Fruit fly (Drosophila melanogaster) whole organism, adult: Measurements from ENCODE around the gene CG32687.

ENCODE experiments used
- CG11617 ChIP-seq: fragments of 200-800 bp; sonication (Bioruptor generic); optimal IDR thresholded peaks from 2 replicates; lab custom pipeline; 2017; ENCODE audit warnings: mild to moderate bottlenecking, missing biosample characterization, missing genetic modification reagents, missing genetic modification characterization
- CG12768 ChIP-seq: fragments of 200-800 bp; sonication (Bioruptor generic); optimal IDR thresholded peaks from 2 replicates; lab custom pipeline; 2017; ENCODE audit warnings: missing biosample characterization, missing genetic modification characterization, mild to moderate bottlenecking, moderate library complexity, missing genetic modification reagents
- CG14711 ChIP-seq: fragments of 200-800 bp; sonication (Bioruptor generic); optimal IDR thresholded peaks from 2 replicates; lab custom pipeline; 2018; ENCODE audit warnings: missing biosample characterization, mild to moderate bottlenecking, missing genetic modification characterization, moderate library complexity
- CG1620 ChIP-seq: fragments of 200-800 bp; sonication (Bioruptor generic); optimal IDR thresholded peaks from 2 replicates; lab custom pipeline; 2016; ENCODE audit warnings: missing biosample characterization, missing genetic modification characterization
- CG33017 ChIP-seq: fragments of 200-800 bp; sonication (Bioruptor generic); optimal IDR thresholded peaks from 2 replicates; lab custom pipeline; 2018; ENCODE audit warnings: missing biosample characterization, mild to moderate bottlenecking, missing genetic modification characterization, moderate library complexity
- CG5204 ChIP-seq: fragments of 200-800 bp; sonication (Bioruptor generic); optimal IDR thresholded peaks from 2 replicates; lab custom pipeline; 2016; ENCODE audit warnings: missing biosample characterization, missing genetic modification characterization
- CG7045 ChIP-seq: fragments of 200-800 bp; sonication (Bioruptor generic); optimal IDR thresholded peaks from 2 replicates; lab custom pipeline; 2017; ENCODE audit warnings: missing biosample characterization, mild to moderate bottlenecking, missing genetic modification characterization
- CG7101 ChIP-seq: fragments of 200-800 bp; sonication (Bioruptor generic); optimal IDR thresholded peaks from 2 replicates; lab custom pipeline; 2018; ENCODE audit warnings: missing biosample characterization, mild to moderate bottlenecking, missing genetic modification characterization, moderate library complexity
- Clk ChIP-seq: fragments of 200-800 bp; sonication (Bioruptor generic); optimal IDR thresholded peaks from 2 replicates; lab custom pipeline; 2017; ENCODE audit warnings: missing biosample characterization, missing genetic modification characterization
- Crg-1 ChIP-seq: fragments of 200-800 bp; sonication (Bioruptor generic); optimal IDR thresholded peaks from 2 replicates; lab custom pipeline; 2016; ENCODE audit warnings: missing biosample characterization, missing genetic modification characterization
- Hr96 ChIP-seq: fragments of 200-800 bp; sonication (Bioruptor generic); optimal IDR thresholded peaks from 2 replicates; lab custom pipeline; 2016; ENCODE audit warnings: missing biosample characterization, missing genetic modification characterization
- Mnt ChIP-seq: fragments of 200-800 bp; sonication (Bioruptor generic); optimal IDR thresholded peaks from 2 replicates; lab custom pipeline; 2016; ENCODE audit warnings: missing biosample characterization, mild to moderate bottlenecking, missing genetic modification characterization
- bab1 ChIP-seq: fragments of 200-800 bp; sonication (Bioruptor generic); optimal IDR thresholded peaks from 3 replicates; lab custom pipeline; 2019; ENCODE audit warnings: missing biosample characterization, mild to moderate bottlenecking, missing genetic modification characterization, moderate library complexity
- cic ChIP-seq: fragments of 200-800 bp; sonication (Bioruptor generic); optimal IDR thresholded peaks from 2 replicates; lab custom pipeline; 2017; ENCODE audit warnings: missing biosample characterization, mild to moderate bottlenecking, missing genetic modification characterization, moderate library complexity
- cnc ChIP-seq, 2 experiments: fragments of >200 bp; optimal IDR thresholded peaks; 2 replicates each; lab custom pipeline; 2017
- kay ChIP-seq: fragments of 200-800 bp; sonication (Bioruptor generic); peaks from one replicate; lab custom pipeline; 2016; ENCODE audit warnings: missing biosample characterization, missing genetic modification characterization, borderline replicate concordance
- ovo ChIP-seq: fragments of 200-800 bp; sonication (Bioruptor generic); optimal IDR thresholded peaks from 2 replicates; lab custom pipeline; 2016; ENCODE audit warnings: missing biosample characterization, missing genetic modification characterization
- pad ChIP-seq: fragments of 200-800 bp; sonication (Bioruptor generic); optimal IDR thresholded peaks from 3 replicates; lab custom pipeline; 2017; ENCODE audit warnings: missing biosample characterization, missing genetic modification characterization, mild to moderate bottlenecking, moderate library complexity, missing genetic modification reagents
- tj ChIP-seq: fragments of 200-800 bp; sonication (Bioruptor generic); optimal IDR thresholded peaks from 3 replicates; lab custom pipeline; 2017; ENCODE audit warnings: missing biosample characterization, mild to moderate bottlenecking, missing genetic modification characterization, moderate library complexity
- toe ChIP-seq: fragments of 200-800 bp; sonication (Bioruptor generic); optimal IDR thresholded peaks from 2 replicates; lab custom pipeline; 2016; ENCODE audit warnings: missing biosample characterization, missing genetic modification characterization

CG32687 gene

dm6 chrX:10484206-10485112, 2.5 kb downstream of the CG32687 start:
- peak; percentile 32 for TF ChIP-seq Mnt
- TF ChIP-seq CG7101 (tag; lab: Kevin White, UChicago) = peak; percentile 14
- TF ChIP-seq CG7045 (GFP tag; lab: Kevin White, UChicago) = no peak
- no peak for TF ChIP-seq kay (GFP tag; lab: Kevin White, UChicago)
- no peak for TF ChIP-seq CG12768 (GFP tag; lab: Kevin White, UChicago)
- no peak for TF ChIP-seq Hr96 (GFP tag; lab: Kevin White, UChicago)
- TF ChIP-seq CG1620 (GFP tag; lab: Kevin White, UChicago) = no peak
- TF ChIP-seq Crg-1 (GFP tag; lab: Kevin White, UChicago) = no peak
- TF ChIP-seq CG14711 (tag; lab: Kevin White, UChicago) = no peak
- TF ChIP-seq pad = no peak
- no peak for TF ChIP-seq Clk (GFP tag; lab: Kevin White, UChicago)
- TF ChIP-seq cnc (optimal IDR thresholded peaks at IDR 0.05; lab: Kevin White, UChicago) = no peak
- TF ChIP-seq CG11617 (GFP tag; lab: Kevin White, UChicago) = peak; percentile 15
- TF ChIP-seq tj (GFP tag; lab: Kevin White, UChicago) = no peak
- TF ChIP-seq cic = peak; percentile 33
- no peak for TF ChIP-seq bab1 (GFP tag; lab: Kevin White, UChicago)

dm6 chrX:10478443-10479368, 8.3 kb downstream of the CG32687 start, which contains the start of the genes CG2887 and PPP4R2r:
Gene CG2887 (minus strand): TSS chrX:10478493.
Gene PPP4R2r (plus strand): TSS chrX:10478838.
- TF ChIP-seq CG14711 (tag; lab: Kevin White, UChicago) = peak; percentile 12
- no peak for TF ChIP-seq Clk (GFP tag; lab: Kevin White, UChicago)
- TF ChIP-seq CG1620 (GFP tag; lab: Kevin White, UChicago) = no peak
- TF ChIP-seq CG33017 (tag; lab: Kevin White, UChicago) = no peak
- peak; percentile 78 for TF ChIP-seq bab1 (GFP tag; lab: Kevin White, UChicago)
- no peak for TF ChIP-seq toe
- TF ChIP-seq kay (GFP tag; lab: Kevin White, UChicago) = no peak
- peak; percentile 25 for TF ChIP-seq cic
- peak; percentile 18 for TF ChIP-seq CG11617 (GFP tag; lab: Kevin White, UChicago)
- no peak for TF ChIP-seq CG7045 (GFP tag; lab: Kevin White, UChicago)
- TF ChIP-seq Hr96 (GFP tag; lab: Kevin White, UChicago) = no peak
- peak; percentile 87 for TF ChIP-seq tj (GFP tag; lab: Kevin White, UChicago)
- TF ChIP-seq Mnt = peak; percentile 38
- no peak for TF ChIP-seq CG12768 (GFP tag; lab: Kevin White, UChicago)
- TF ChIP-seq CG7101 (tag; lab: Kevin White, UChicago) = peak; percentile 41
- no peak for TF ChIP-seq CG5204 (GFP tag; lab: Kevin White, UChicago)
- peak; percentile 13 for TF ChIP-seq Crg-1 (GFP tag; lab: Kevin White, UChicago)
- no peak for TF ChIP-seq pad
- TF ChIP-seq ovo (GFP tag; lab: Kevin White, UChicago) = no peak
- no peak for TF ChIP-seq cnc (optimal IDR thresholded peaks at IDR 0.05; lab: Kevin White, UChicago)

dm6 chrX:10474625-10475024, 12.4 kb downstream of the CG32687 start, which contains the start of gene nocte:
Gene nocte (minus strand): TSS chrX:10474675.
- TF ChIP-seq CG11617 (GFP tag; lab: Kevin White, UChicago) (peak; percentile 26), Crg-1 (GFP tag; lab: Kevin White, UChicago) (peak; percentile 11), tj (GFP tag; lab: Kevin White, UChicago) (no peak), CG7101 (tag; lab: Kevin White, UChicago) (peak; percentile 4), kay (GFP tag; lab: Kevin White, UChicago) (no peak), CG5204 (GFP tag; lab: Kevin White, UChicago) (no peak), cic (no peak), CG12768 (GFP tag; lab: Kevin White, UChicago) (no peak), CG33017 (tag; lab: Kevin White, UChicago) (no peak), toe (peak; percentile 26), CG7045 (GFP tag; lab: Kevin White, UChicago) (no peak), Clk (GFP tag; lab: Kevin White, UChicago) (no peak), pad (no peak), bab1 (GFP tag; lab: Kevin White, UChicago) (peak; percentile 50), Hr96 (GFP tag; lab: Kevin White, UChicago) (no peak), CG14711 (tag; lab: Kevin White, UChicago) (peak; percentile 60), CG1620 (GFP tag; lab: Kevin White, UChicago) (peak; percentile 67), ovo (GFP tag; lab: Kevin White, UChicago) (peak; percentile 6), cnc (optimal IDR thresholded peaks at IDR 0.05; lab: Kevin White, UChicago) (no peak), Mnt (peak; percentile 51)

- TF ChIP-seq tj (GFP tag; lab: Kevin White, UChicago) (peak; percentile 67), CG5204 (GFP tag; lab: Kevin White, UChicago) (no peak)
These were observed 12.8 kb downstream of the CG32687 start for dm6 chrX:10474213-10474540.
